Fruit fly (Drosophila melanogaster): Measurements from ENCODE around the gene pros.

DNA sequence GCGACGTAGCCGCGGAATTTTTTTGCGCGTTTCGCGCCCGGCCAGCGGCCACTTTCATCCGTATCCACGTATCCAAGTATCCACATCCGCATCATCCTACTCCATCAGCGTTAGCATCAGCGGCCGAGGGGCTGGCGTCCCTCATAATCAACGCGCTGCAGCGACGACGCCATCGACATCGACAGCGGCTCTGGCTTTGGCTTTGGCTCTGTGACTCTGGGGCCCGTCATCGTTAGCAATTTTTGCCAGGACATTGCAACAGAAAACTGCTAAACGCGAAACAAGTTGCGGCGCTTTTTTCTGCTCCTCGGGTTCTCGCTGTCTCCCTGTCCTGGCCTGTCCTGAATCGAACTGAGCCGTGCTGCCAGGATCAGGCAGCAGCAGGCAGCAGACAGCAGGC is at the start of gene pros:
- no peak for TF ChIP-seq psq (optimal IDR thresholded peaks at IDR 0.05)
- no peak for TF ChIP-seq Sin3A (optimal IDR thresholded peaks at IDR 0.05)
- no peak for TF ChIP-seq h (optimal IDR thresholded peaks at IDR 0.05)
- no peak for TF ChIP-seq ttk (optimal IDR thresholded peaks at IDR 0.05)
- no peak for TF ChIP-seq insv (optimal IDR thresholded peaks at IDR 0.05)
- no peak for TF ChIP-seq Myc (optimal IDR thresholded peaks at IDR 0.05)
